Fruit fly (Drosophila melanogaster): Measurements from ENCODE around the gene Ubi-p63E.

DNA sequence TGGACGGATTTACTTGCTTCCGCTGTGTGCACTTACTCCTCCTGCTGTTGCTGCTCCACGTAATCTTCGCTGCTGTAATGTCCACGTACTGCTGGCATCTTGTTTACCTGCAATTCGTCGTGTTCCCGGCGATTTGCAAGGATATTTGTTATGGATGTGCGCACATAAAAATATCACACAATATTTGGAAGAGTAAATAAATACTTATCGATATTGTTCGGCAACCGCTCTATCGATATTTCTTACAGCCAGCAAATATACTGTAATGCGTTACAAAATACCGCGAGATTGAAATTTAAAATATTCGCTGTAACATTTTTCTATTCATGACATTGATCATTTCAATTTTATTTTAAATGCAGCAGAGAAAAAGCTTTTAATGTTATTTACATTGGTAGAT is 34.8 kb upstream of the Ubi-p63E start, which contains the start of gene CG10866:
- no peak for TF ChIP-seq psq (optimal IDR thresholded peaks at IDR 0.05)
- no peak for TF ChIP-seq Sin3A (optimal IDR thresholded peaks at IDR 0.05)

All from Kc167 (cell line).